Worm (Caenorhabditis elegans) whole organism, early embryonic: ENCODE measurements around the gene srsy-2.

Source experiments
- B0310.2 ChIP-seq: sonication (generic microtip); optimal IDR thresholded peaks from 2 replicates; lab custom pipeline; 2016; ENCODE audit warnings: mild to moderate bottlenecking, missing genetic modification characterization, missing compliant biosample characterization
- ama-1 ChIP-seq: fragments of 150-350 bp; optimal IDR thresholded peaks from 2 replicates; lab custom pipeline; 2014
- ceh-36 ChIP-seq: sonication (generic microtip); optimal IDR thresholded peaks from 2 replicates; lab custom pipeline; 2016; ENCODE audit warnings: missing genetic modification characterization, inconsistent platforms, missing compliant biosample characterization
- ets-7 ChIP-seq: sonication (generic microtip); optimal IDR thresholded peaks from 2 replicates; lab custom pipeline; 2016; ENCODE audit warnings: missing genotype, missing genetic modification characterization, missing compliant biosample characterization
- flt-1 ChIP-seq: fragments of 200-800 bp; sonication (Bioruptor generic); IDR thresholded peaks from 2 replicates; pipeline ENCODE4 v1.3.6; 2022; ENCODE audit warnings: missing genetic modification characterization, missing compliant biosample characterization
- hmbx-1 ChIP-seq: sonication (generic microtip); optimal IDR thresholded peaks from 2 replicates; lab custom pipeline; 2016; ENCODE audit warnings: mild to moderate bottlenecking, missing genetic modification characterization, missing compliant biosample characterization
- hmg-4 ChIP-seq: fragments of 200-800 bp; sonication (Bioruptor generic); optimal IDR thresholded peaks from 2 replicates; lab custom pipeline; 2018; ENCODE audit warnings: mild to moderate bottlenecking, missing genetic modification characterization, missing compliant biosample characterization
- hnd-1 ChIP-seq: sonication (generic microtip); optimal IDR thresholded peaks from 2 replicates; lab custom pipeline; 2016; ENCODE audit warnings: missing genetic modification characterization, missing compliant biosample characterization
- pes-1 ChIP-seq: fragments of 200-800 bp; sonication (Bioruptor generic); IDR thresholded peaks from 2 replicates; pipeline ENCODE4 v1.3.6; 2022; ENCODE audit warnings: missing genetic modification reagents, missing genetic modification characterization, missing compliant biosample characterization
- scrt-1 ChIP-seq: fragments of 200-800 bp; sonication (Bioruptor generic); IDR thresholded peaks from 2 replicates; pipeline ENCODE4 v1.3.6; 2022; ENCODE audit warnings: missing genetic modification characterization, missing compliant biosample characterization
- sea-1 ChIP-seq: fragments of 200-800 bp; sonication (Bioruptor generic); conservative IDR thresholded peaks from 2 replicates; pipeline ENCODE4 v1.3.6; 2022; ENCODE audit warnings: missing genetic modification characterization, missing compliant biosample characterization
- tbx-11 ChIP-seq: fragments of 200-800 bp; sonication (Bioruptor generic); IDR thresholded peaks from 2 replicates; pipeline ENCODE4 v1.3.6; 2022; ENCODE audit warnings: missing genetic modification characterization, missing compliant biosample characterization
- tbx-37 ChIP-seq: fragments of 200-800 bp; sonication (Bioruptor generic); conservative IDR thresholded peaks from 2 replicates; pipeline ENCODE4 v1.3.6; 2022; ENCODE audit warnings: missing genetic modification reagents, missing genetic modification characterization, missing compliant biosample characterization

DNA sequence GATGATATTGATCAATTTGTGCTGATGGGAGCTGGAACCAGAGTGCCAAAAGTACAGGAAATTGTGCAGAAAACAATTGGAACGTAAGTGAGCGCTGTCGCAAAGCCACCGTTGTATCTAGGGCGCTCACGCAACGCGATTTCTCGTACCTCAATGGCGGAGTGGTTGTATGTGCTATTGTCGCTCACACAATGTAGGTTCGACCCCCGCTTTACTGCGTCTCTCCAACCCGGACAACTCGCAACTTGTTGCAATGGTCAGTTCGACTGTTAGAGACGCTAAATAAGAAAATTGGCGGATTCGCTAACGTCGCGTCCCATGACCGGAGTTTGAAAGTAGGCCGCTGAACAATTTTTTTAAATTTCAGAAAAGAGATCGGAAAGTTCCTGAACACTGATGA is 21.6 kb upstream of the srsy-2 start:
- TF ChIP-seq hmg-4 (GFP tag; lab: Kevin White, UChicago): peak; percentile 95
- TF ChIP-seq hmbx-1 (tag; lab: Kevin White, UChicago): peak; percentile 50
- TF ChIP-seq tbx-37 (GFP tag; lab: Robert Waterston, UW): peak; percentile 78
- peak; percentile 95 for TF ChIP-seq ceh-36 (tag; lab: Kevin White, UChicago)
- peak; percentile 91 for TF ChIP-seq tbx-11
- peak; percentile 91 for TF ChIP-seq pes-1
- TF ChIP-seq ama-1 (lab: Kevin White, UChicago): no peak
- TF ChIP-seq B0310.2 (tag; lab: Kevin White, UChicago): peak; percentile 79
- peak; percentile 81 for TF ChIP-seq ets-7 (tag; lab: Kevin White, UChicago)
- TF ChIP-seq scrt-1: peak; percentile 89
- peak; percentile 90 for TF ChIP-seq sea-1 (GFP tag; lab: Robert Waterston, UW)
- peak; percentile 82 for TF ChIP-seq flt-1 (GFP tag; lab: Robert Waterston, UW)
- peak; percentile 72 for TF ChIP-seq hnd-1 (tag; lab: Kevin White, UChicago)
